Worm (Caenorhabditis elegans) whole organism, midembryonic: ENCODE data around the gene bmy-1.

ENCODE experiments used
- T22C8.4 ChIP-seq: fragments of 200-800 bp; sonication (Bioruptor generic); IDR thresholded peaks from 2 replicates; pipeline ENCODE4 v1.3.6; 2022; ENCODE audit warnings: missing genetic modification characterization, missing compliant biosample characterization
- flt-1 ChIP-seq: fragments of 200-800 bp; sonication (Bioruptor generic); IDR thresholded peaks from 2 replicates; pipeline ENCODE4 v1.3.6; 2022; ENCODE audit warnings: missing genetic modification characterization, missing compliant biosample characterization
- med-1 ChIP-seq: sonication (generic microtip); optimal IDR thresholded peaks from 2 replicates; lab custom pipeline; 2017; ENCODE audit warnings: missing genetic modification characterization, mild to moderate bottlenecking, missing compliant biosample characterization, antibody characterized with exemption, missing genetic modification reagents; ENCODE audit not compliant: insufficient read depth
- ref-1 ChIP-seq: fragments of 200-800 bp; sonication (Bioruptor generic); conservative IDR thresholded peaks from 2 replicates; pipeline ENCODE4 v1.3.6; 2022; ENCODE audit warnings: missing genetic modification reagents, missing genetic modification characterization, missing compliant biosample characterization
- tab-1 ChIP-seq: fragments of 200-800 bp; sonication (Bioruptor generic); IDR thresholded peaks from 2 replicates; pipeline ENCODE4 v1.3.6; 2022; ENCODE audit warnings: missing genetic modification characterization, missing compliant biosample characterization

ce11 chrII:5351799-5352198 lies 6.7 kb upstream of the bmy-1 start, which contains the start of gene F09E5.7:
- TF ChIP-seq flt-1 (GFP tag; lab: Robert Waterston, UW) = no peak
- no peak for TF ChIP-seq tab-1 (GFP tag; lab: Robert Waterston, UW)
- no peak for TF ChIP-seq ref-1 (GFP tag; lab: Robert Waterston, UW)
- no peak for TF ChIP-seq med-1
- no peak for TF ChIP-seq T22C8.4 (GFP tag; lab: Robert Waterston, UW)
